Worm (Caenorhabditis elegans): ENCODE results near the gene osm-1.

Gene osm-1

DNA sequence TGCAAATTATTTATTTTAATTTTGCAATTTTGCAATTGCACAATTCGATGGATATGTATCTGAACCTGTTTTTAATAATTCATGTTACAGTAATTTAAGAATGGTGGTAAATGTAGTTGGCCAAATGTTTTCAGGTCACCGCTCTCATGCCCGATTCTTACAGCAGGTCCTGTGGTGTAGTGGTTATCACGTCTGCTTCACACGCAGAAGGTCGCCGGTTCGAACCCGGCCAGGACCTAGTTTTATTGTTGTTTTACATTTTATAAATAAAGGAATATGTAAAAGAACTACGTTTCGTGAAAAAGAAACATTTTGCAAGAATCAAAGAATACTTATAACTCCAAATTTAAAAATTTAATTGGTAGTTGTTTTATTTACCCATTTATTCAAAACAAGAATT, 49.8 kb downstream of the osm-1 start:
- TF ChIP-seq npax-4 (tag; optimal IDR thresholded peaks at IDR 0.05) (no peak), ceh-30 (tag; optimal IDR thresholded peaks at IDR 0.05) (no peak), zip-5 (tag; optimal IDR thresholded peaks at IDR 0.05) (no peak), fkh-10 (GFP tag; optimal IDR thresholded peaks at IDR 0.05) (no peak), pha-4 (tag; optimal IDR thresholded peaks at IDR 0.05) (no peak)

DNA sequence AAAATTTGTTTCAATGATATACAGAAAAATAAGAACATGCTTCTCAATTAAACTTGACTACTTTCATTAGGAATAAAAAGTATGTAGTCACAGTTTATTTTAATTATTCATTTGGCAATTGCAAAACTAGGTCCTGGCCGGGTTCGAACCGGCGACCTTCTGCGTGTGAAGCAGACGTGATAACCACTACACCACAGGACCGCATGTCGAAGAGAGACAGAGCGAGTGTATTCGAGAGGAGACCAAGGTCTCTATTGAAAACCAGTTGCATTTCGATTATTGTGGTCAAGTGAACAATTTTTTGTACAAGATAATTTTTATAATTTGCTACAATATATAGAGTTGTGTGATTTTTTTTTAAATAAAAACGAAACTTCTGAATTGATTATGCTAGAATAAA, 50.3 kb downstream of the osm-1 start:
- TF ChIP-seq sdc-2 (tag; optimal IDR thresholded peaks at IDR 0.05), result peak; percentile 80
- TF ChIP-seq ceh-18 (tag; optimal IDR thresholded peaks at IDR 0.05), result peak; percentile 18
- TF ChIP-seq ttx-3 (tag; optimal IDR thresholded peaks at IDR 0.05), result peak; percentile 12
- TF ChIP-seq hlh-8 (tag; optimal IDR thresholded peaks at IDR 0.05), result no peak
- TF ChIP-seq ceh-2 (tag; optimal IDR thresholded peaks at IDR 0.05), result peak; percentile 41
- peak; percentile 63 for TF ChIP-seq unc-3 (GFP tag; conservative IDR thresholded peaks at IDR 0.05)
- TF ChIP-seq unc-3 (tag; optimal IDR thresholded peaks at IDR 0.05), result no peak
- peak; percentile 41 for TF ChIP-seq nhr-232 (tag; optimal IDR thresholded peaks at IDR 0.05)
- peak; percentile 63 for TF ChIP-seq ref-2 (tag; optimal IDR thresholded peaks at IDR 0.05)
- peak; percentile 38 for TF ChIP-seq nfya-1 (tag; optimal IDR thresholded peaks at IDR 0.05)
- peak; percentile 41 for TF ChIP-seq tbx-2 (tag; optimal IDR thresholded peaks at IDR 0.05)
- TF ChIP-seq hlh-15 (tag; optimal IDR thresholded peaks at IDR 0.05), result no peak
- TF ChIP-seq ceh-22 (tag; optimal IDR thresholded peaks at IDR 0.05), result no peak
- no peak for TF ChIP-seq fkh-10 (GFP tag; optimal IDR thresholded peaks at IDR 0.05)
- TF ChIP-seq fax-1 (tag; optimal IDR thresholded peaks at IDR 0.05), result peak; percentile 59
- peak; percentile 32 for TF ChIP-seq rnt-1 (tag; optimal IDR thresholded peaks at IDR 0.05)
- no peak for TF ChIP-seq nhr-11 (tag; optimal IDR thresholded peaks at IDR 0.05)
- peak; percentile 49 for TF ChIP-seq fkh-6 (tag; optimal IDR thresholded peaks at IDR 0.05)
- TF ChIP-seq lim-6 (tag; optimal IDR thresholded peaks at IDR 0.05), result no peak
- peak; percentile 48 for TF ChIP-seq ztf-16 (tag; optimal IDR thresholded peaks at IDR 0.05)
- peak; percentile 16 for TF ChIP-seq zip-5 (tag; optimal IDR thresholded peaks at IDR 0.05)
- no peak for TF ChIP-seq ceh-9 (tag; optimal IDR thresholded peaks at IDR 0.05)
- TF ChIP-seq dve-1 (tag; optimal IDR thresholded peaks at IDR 0.05), result peak; percentile 36
- peak; percentile 20 for TF ChIP-seq K09A11.1 (tag; optimal IDR thresholded peaks at IDR 0.05; ENCODE audit: insufficient read depth)
- peak; percentile 43 for TF ChIP-seq ceh-14 (tag; optimal IDR thresholded peaks at IDR 0.05)
- TF ChIP-seq lin-11 (tag; optimal IDR thresholded peaks at IDR 0.05), result peak; percentile 38
- TF ChIP-seq C08G9.2 (tag; optimal IDR thresholded peaks at IDR 0.05), result peak; percentile 31
- no peak for TF ChIP-seq pax-1 (tag; optimal IDR thresholded peaks at IDR 0.05)
- no peak for TF ChIP-seq ceh-24 (tag; optimal IDR thresholded peaks at IDR 0.05)
- no peak for TF ChIP-seq elt-4 (tag; optimal IDR thresholded peaks at IDR 0.05)
- TF ChIP-seq npax-4 (tag; optimal IDR thresholded peaks at IDR 0.05), result no peak
- peak; percentile 22 for TF ChIP-seq pros-1 (tag; optimal IDR thresholded peaks at IDR 0.05)
- TF ChIP-seq C38D4.7 (GFP tag; optimal IDR thresholded peaks at IDR 0.05), result peak; percentile 37
- peak; percentile 73 for TF ChIP-seq elt-2 (tag; optimal IDR thresholded peaks at IDR 0.05)
- TF ChIP-seq sox-4 (tag; optimal IDR thresholded peaks at IDR 0.05), result peak; percentile 28
- TF ChIP-seq hlh-13 (GFP tag; optimal IDR thresholded peaks at IDR 0.05), result peak; percentile 38
- peak; percentile 9; the same call in 1 of the 2 replicates for TF ChIP-seq sox-2 (GFP tag; IDR thresholded peaks at IDR 0.05)
- peak; percentile 41 for TF ChIP-seq hlh-6 (tag; optimal IDR thresholded peaks at IDR 0.05)
- TF ChIP-seq hlh-30 (tag; optimal IDR thresholded peaks at IDR 0.05; ENCODE audit: insufficient read depth), result no peak
- no peak for TF ChIP-seq syd-9 (tag; optimal IDR thresholded peaks at IDR 0.05)
- no peak for TF ChIP-seq unc-42 (tag; optimal IDR thresholded peaks at IDR 0.05)
- TF ChIP-seq pha-4 (tag; optimal IDR thresholded peaks at IDR 0.05), result no peak
- peak; percentile 69 for TF ChIP-seq che-1 (tag; optimal IDR thresholded peaks at IDR 0.05)
- TF ChIP-seq ceh-34 (tag; optimal IDR thresholded peaks at IDR 0.05), result peak; percentile 22
- TF ChIP-seq F13H6.1 (tag; optimal IDR thresholded peaks at IDR 0.05), result no peak
- no peak for TF ChIP-seq pag-3 (tag; optimal IDR thresholded peaks at IDR 0.05; ENCODE audit: borderline replicate concordance)
- TF ChIP-seq unc-55 (GFP tag; optimal IDR thresholded peaks at IDR 0.05), result no peak
- TF ChIP-seq ceh-48 (tag; optimal IDR thresholded peaks at IDR 0.05), result peak; percentile 28
- no peak for TF ChIP-seq pqm-1 (tag; optimal IDR thresholded peaks at IDR 0.05)
- peak; percentile 22 for TF ChIP-seq K02D7.2 (tag; optimal IDR thresholded peaks at IDR 0.05)

All from whole organism, late embryonic.